Worm (Caenorhabditis elegans): ENCODE data around the gene rike-1.

ce11 chrV:14518010-14518409 is 27.7 kb downstream of the rike-1 start, which contains the start of gene R02D5.6:
- TF ChIP-seq ztf-11 (tag; optimal IDR thresholded peaks at IDR 0.05): no peak
- no peak for TF ChIP-seq fos-1 (tag; optimal IDR thresholded peaks at IDR 0.05)
- no peak for TF ChIP-seq lin-39 (tag; optimal IDR thresholded peaks at IDR 0.05)
- no peak for TF ChIP-seq nhr-10 (tag; optimal IDR thresholded peaks at IDR 0.05)
- TF ChIP-seq snpc-4 (tag; optimal IDR thresholded peaks at IDR 0.05): no peak
- TF ChIP-seq unc-39 (tag; optimal IDR thresholded peaks at IDR 0.05): no peak
- TF ChIP-seq gmeb-1 (tag; optimal IDR thresholded peaks at IDR 0.05): no peak
- TF ChIP-seq nhr-25 (tag; optimal IDR thresholded peaks at IDR 0.05): no peak
- TF ChIP-seq skn-1 (tag; optimal IDR thresholded peaks at IDR 0.05): no peak
- TF ChIP-seq dmd-4 (tag; optimal IDR thresholded peaks at IDR 0.05): no peak

Data from whole organism, L2 larva.